Worm (Caenorhabditis elegans): ENCODE data around the gene sdz-27.
A peak's percentile ranks its signal among the peaks of the same experiment; 100 is the strongest.
"Not testable (repeated sequence)": the region's sequence is repeated elsewhere in the genome, so short reads cannot be mapped to it uniquely, and the experiment has no call there.

The sdz-27 gene

DNA sequence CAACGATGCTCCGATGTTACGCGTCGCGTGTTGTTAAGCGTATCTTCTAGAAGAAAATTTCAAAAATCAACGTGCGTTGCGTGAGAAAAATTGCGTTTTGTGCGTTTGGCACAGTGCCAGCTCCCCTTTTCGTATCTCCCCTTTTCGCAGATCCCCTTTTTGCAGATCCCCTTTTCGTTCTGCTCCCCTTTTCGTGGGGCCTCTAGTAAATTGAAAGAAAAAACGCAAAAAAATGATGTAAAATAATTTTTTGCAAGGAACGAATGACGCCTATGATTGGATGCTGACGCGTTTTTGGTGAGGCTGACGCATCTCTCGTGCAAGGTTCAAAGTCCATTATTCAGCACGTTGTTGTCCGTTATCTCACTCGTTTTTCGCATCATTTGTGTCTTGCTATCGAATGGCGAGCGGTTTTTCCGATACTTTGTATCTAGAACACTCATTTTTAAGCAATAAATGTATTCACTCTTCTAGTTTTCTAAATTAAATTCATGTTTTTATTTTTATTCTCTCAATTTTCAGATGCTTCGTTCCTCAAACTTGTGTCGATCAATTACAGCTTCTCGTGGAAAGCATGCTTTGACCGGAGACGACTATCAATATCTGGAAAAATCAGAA, 7.6 kb upstream of the sdz-27 start, which contains the start of gene cpt-2:
TSS of gene cpt-2 (plus strand) at position 523 of the 618 bp plus-strand sequence.
- TF ChIP-seq ZK185.1 (tag; optimal IDR thresholded peaks at IDR 0.05; ENCODE audit: poor library complexity, severe bottlenecking) (peak; percentile 92), madf-6 (GFP tag; IDR thresholded peaks at IDR 0.05) (peak; percentile 82), hsf-1 (GFP tag; IDR thresholded peaks at IDR 0.05) (peak; percentile 87), nhr-80 (tag; optimal IDR thresholded peaks at IDR 0.05) (peak; percentile 84), madf-10 (tag; optimal IDR thresholded peaks at IDR 0.05) (peak; percentile 59), lir-1 (GFP tag; conservative IDR thresholded peaks at IDR 0.05) (peak; percentile 85), somi-1 (GFP tag; optimal IDR thresholded peaks at IDR 0.05) (peak; percentile 34), F22D6.2 (tag; optimal IDR thresholded peaks at IDR 0.05) (peak; percentile 35), lin-40 (tag; optimal IDR thresholded peaks at IDR 0.05) (peak; percentile 88), madf-3 (GFP tag; IDR thresholded peaks at IDR 0.05) (peak; percentile 90), T07F8.4 (tag; optimal IDR thresholded peaks at IDR 0.05) (peak; percentile 7), cebp-1 (tag; optimal IDR thresholded peaks at IDR 0.05) (peak; percentile 83), efl-1 (GFP tag; optimal IDR thresholded peaks at IDR 0.05) (peak; percentile 12), ztf-18 (tag; optimal IDR thresholded peaks at IDR 0.05) (peak; percentile 97), lsl-1 (GFP tag; optimal IDR thresholded peaks at IDR 0.05) (peak; percentile 62), repo-1 (tag; optimal IDR thresholded peaks at IDR 0.05) (peak; percentile 20), egrh-3 (GFP tag; IDR thresholded peaks at IDR 0.05) (peak; percentile 81), tlf-1 (GFP tag; optimal IDR thresholded peaks at IDR 0.05) (peak; percentile 71), rcor-1 (GFP tag; IDR thresholded peaks at IDR 0.05) (peak; percentile 95), D2030.7 (GFP tag; IDR thresholded peaks at IDR 0.05) (peak; percentile 95), K11D2.4 (GFP tag; IDR thresholded peaks at IDR 0.05) (peak; percentile 95), lin-35 (GFP tag; optimal IDR thresholded peaks at IDR 0.05) (peak in 1 of 3 experiments; percentile 84), let-607 (tag; optimal IDR thresholded peaks at IDR 0.05) (peak; percentile 22 to 65), hmg-20 (GFP tag; IDR thresholded peaks at IDR 0.05) (peak; percentile 84; the same call in 1 of the 2 replicates), F33H1.4 (GFP tag; IDR thresholded peaks at IDR 0.05) (peak; percentile 77), unc-130 (GFP tag; optimal IDR thresholded peaks at IDR 0.05) (peak; percentile 41), K12H6.12 (tag; optimal IDR thresholded peaks at IDR 0.05) (peak; percentile 51), Y53G8AR.9 (GFP tag; conservative IDR thresholded peaks at IDR 0.05) (peak; percentile 95), dox-1 (GFP tag; IDR thresholded peaks at IDR 0.05) (peak; percentile 97), let-526 (GFP tag; IDR thresholded peaks at IDR 0.05) (peak; percentile 90), attf-5 (GFP tag; optimal IDR thresholded peaks at IDR 0.05) (peak; percentile 75), ceh-27 (GFP tag; optimal IDR thresholded peaks at IDR 0.05) (peak; percentile 68), ztf-6 (GFP tag; IDR thresholded peaks at IDR 0.05) (peak; percentile 68; the same call in 1 of the 2 replicates), athp-1 (tag; optimal IDR thresholded peaks at IDR 0.05) (peak; percentile 46), hmg-1.2 (GFP tag; IDR thresholded peaks at IDR 0.05) (peak; percentile 65), attf-6 (GFP tag; IDR thresholded peaks at IDR 0.05) (peak; percentile 53; the same call in 1 of the 2 replicates), egl-18 (GFP tag; IDR thresholded peaks at IDR 0.05) (peak; percentile 80; the same call in 1 of the 2 replicates), ceh-91 (GFP tag; IDR thresholded peaks at IDR 0.05) (peak; percentile 80), sea-2 (GFP tag; IDR thresholded peaks at IDR 0.05) (0 out of 2 replicates have a peak, but pooled peaks have one; percentile 20), ztf-22 (GFP tag; optimal IDR thresholded peaks at IDR 0.05) (peak; percentile 16), lsy-27 (tag; optimal IDR thresholded peaks at IDR 0.05; ENCODE audit: borderline replicate concordance, insufficient read depth) (peak; percentile 9), ztf-28 (GFP tag; IDR thresholded peaks at IDR 0.05) (peak; percentile 90), F23B12.7 (tag; optimal IDR thresholded peaks at IDR 0.05; ENCODE audit: insufficient read depth) (peak; percentile 48), B0035.1 (tag; optimal IDR thresholded peaks at IDR 0.05) (peak; percentile 54), B0019.2 (GFP tag; conservative IDR thresholded peaks at IDR 0.05) (peak; percentile 61), ztf-25 (GFP tag; IDR thresholded peaks at IDR 0.05) (0 out of 2 replicates have a peak, but pooled peaks have one; percentile 35)
- not testable (repeated sequence) for TF ChIP-seq cebp-1 (GFP tag; IDR thresholded peaks at IDR 0.05)
